Worm (Caenorhabditis elegans) whole organism, L3 larva: ENCODE data around the gene srv-8.

ENCODE experiments used
- R02D3.7 ChIP-seq: fragments of 150-350 bp; optimal IDR thresholded peaks from 2 replicates; lab custom pipeline; 2014; ENCODE audit warnings: missing biosample characterization, missing genetic modification characterization
- ZK546.5 ChIP-seq: sonication (generic microtip); optimal IDR thresholded peaks from 2 replicates; lab custom pipeline; 2017; ENCODE audit warnings: missing biosample characterization, missing genetic modification characterization
- ceh-16 ChIP-seq: sonication (generic microtip); optimal IDR thresholded peaks from 2 replicates; lab custom pipeline; 2017; ENCODE audit warnings: missing biosample characterization, missing genetic modification characterization
- ceh-28 ChIP-seq: fragments of 150-350 bp; optimal IDR thresholded peaks from 2 replicates; lab custom pipeline; 2014; ENCODE audit warnings: missing biosample characterization, missing genetic modification reagents, missing genetic modification characterization
- ceh-82 ChIP-seq: fragments of 150-350 bp; optimal IDR thresholded peaks from 2 replicates; lab custom pipeline; 2014; ENCODE audit warnings: missing biosample characterization, missing genetic modification characterization
- ceh-9 ChIP-seq: sonication (generic microtip); optimal IDR thresholded peaks from 2 replicates; lab custom pipeline; 2018; ENCODE audit warnings: missing biosample characterization, missing genetic modification characterization
- daf-12 ChIP-seq: fragments of 150-350 bp; optimal IDR thresholded peaks from 2 replicates; lab custom pipeline; 2014; ENCODE audit warnings: missing biosample characterization, missing genetic modification reagents, missing genetic modification characterization
- egl-5 ChIP-seq: fragments of 150-350 bp; optimal IDR thresholded peaks from 2 replicates; lab custom pipeline; 2017; ENCODE audit warnings: missing biosample characterization, missing genetic modification reagents, missing genetic modification characterization, inconsistent platforms
- elt-1 ChIP-seq: fragments of 150-350 bp; optimal IDR thresholded peaks from 2 replicates; lab custom pipeline; 2014; ENCODE audit warnings: missing biosample characterization, missing genetic modification characterization
- elt-2 ChIP-seq: sonication (generic microtip); optimal IDR thresholded peaks from 2 replicates; lab custom pipeline; 2016; ENCODE audit warnings: missing genetic modification reagents, mild to moderate bottlenecking, missing genetic modification characterization, missing compliant biosample characterization
- eor-1 ChIP-seq, 2 experiments: fragments of 150-350 bp; optimal IDR thresholded peaks; 2 replicates each; lab custom pipeline; 2014 to 2018; ENCODE audit warnings: missing biosample characterization in 2 of 2, missing genetic modification characterization in 2 of 2
- fkh-10 ChIP-seq: sonication (generic microtip); optimal IDR thresholded peaks from 2 replicates; lab custom pipeline; 2017; ENCODE audit warnings: missing biosample characterization, missing genetic modification reagents, missing genetic modification characterization
- fos-1 ChIP-seq: fragments of 150-350 bp; optimal IDR thresholded peaks from 2 replicates; lab custom pipeline; 2014; ENCODE audit warnings: missing biosample characterization, missing genetic modification characterization
- jun-1 ChIP-seq: fragments of 150-350 bp; optimal IDR thresholded peaks from 2 replicates; lab custom pipeline; 2014; ENCODE audit warnings: missing biosample characterization, missing genetic modification reagents, missing genetic modification characterization
- lin-15B ChIP-seq: fragments of 150-350 bp; optimal IDR thresholded peaks from 2 replicates; lab custom pipeline; 2014; ENCODE audit warnings: missing biosample characterization, missing genetic modification characterization
- lin-39 ChIP-seq: fragments of 150-350 bp; optimal IDR thresholded peaks from 2 replicates; lab custom pipeline; 2018; ENCODE audit warnings: missing biosample characterization, missing genetic modification reagents, missing genetic modification characterization
- lsy-12 ChIP-seq: sonication (generic microtip); optimal IDR thresholded peaks from 2 replicates; lab custom pipeline; 2016; ENCODE audit warnings: mild to moderate bottlenecking, missing genetic modification characterization, missing compliant biosample characterization
- mdl-1 ChIP-seq: fragments of 150-350 bp; optimal IDR thresholded peaks from 2 replicates; lab custom pipeline; 2014; ENCODE audit warnings: missing biosample characterization, missing genetic modification characterization
- nfya-1 ChIP-seq: sonication (generic microtip); optimal IDR thresholded peaks from 2 replicates; lab custom pipeline; 2017; ENCODE audit warnings: missing genetic modification characterization, mild to moderate bottlenecking, missing compliant biosample characterization, antibody characterized with exemption, moderate library complexity; ENCODE audit not compliant: insufficient read depth
- nhr-11 ChIP-seq: fragments of 150-350 bp; optimal IDR thresholded peaks from 2 replicates; lab custom pipeline; 2014; ENCODE audit warnings: missing biosample characterization, missing genetic modification characterization
- nhr-23 ChIP-seq: fragments of 150-350 bp; optimal IDR thresholded peaks from 2 replicates; lab custom pipeline; 2014; ENCODE audit warnings: missing biosample characterization, missing genetic modification reagents, missing genetic modification characterization
- nhr-237 ChIP-seq: fragments of 150-350 bp; optimal IDR thresholded peaks from 2 replicates; lab custom pipeline; 2014; ENCODE audit warnings: missing biosample characterization, missing genetic modification characterization
- nhr-28 ChIP-seq: fragments of 150-350 bp; optimal IDR thresholded peaks from 2 replicates; lab custom pipeline; 2014; ENCODE audit warnings: missing biosample characterization, missing genetic modification characterization
- nhr-43 ChIP-seq: sonication (generic microtip); optimal IDR thresholded peaks from 2 replicates; lab custom pipeline; 2016; ENCODE audit warnings: mild to moderate bottlenecking, missing genetic modification characterization, missing compliant biosample characterization; ENCODE audit not compliant: poor library complexity, severe bottlenecking
- nhr-67 ChIP-seq: fragments of 150-350 bp; optimal IDR thresholded peaks from 2 replicates; lab custom pipeline; 2014; ENCODE audit warnings: missing biosample characterization, missing genetic modification characterization
- nhr-77 ChIP-seq: fragments of 150-350 bp; optimal IDR thresholded peaks from 2 replicates; lab custom pipeline; 2014; ENCODE audit warnings: missing biosample characterization, missing genetic modification characterization
- pha-4 ChIP-seq: fragments of 150-350 bp; optimal IDR thresholded peaks from 2 replicates; lab custom pipeline; 2014; ENCODE audit warnings: missing biosample characterization, missing genetic modification reagents, missing genetic modification characterization
- pqm-1 ChIP-seq: fragments of 150-350 bp; optimal IDR thresholded peaks from 2 replicates; lab custom pipeline; 2017; ENCODE audit warnings: missing biosample characterization, missing genetic modification characterization, inconsistent platforms
- sea-2 ChIP-seq: fragments of 150-350 bp; sonication (generic microtip); optimal IDR thresholded peaks from 4 replicates; lab custom pipeline; 2014; ENCODE audit warnings: missing biosample characterization, missing genetic modification reagents, missing genetic modification characterization
- snpc-4 ChIP-seq: fragments of 150-350 bp; optimal IDR thresholded peaks from 2 replicates; lab custom pipeline; 2014; ENCODE audit warnings: missing biosample characterization, missing genetic modification characterization
- tbx-2 ChIP-seq: sonication (generic microtip); optimal IDR thresholded peaks from 2 replicates; lab custom pipeline; 2016; ENCODE audit warnings: mild to moderate bottlenecking, missing genetic modification characterization, missing compliant biosample characterization
- unc-39 ChIP-seq: sonication (generic microtip); optimal IDR thresholded peaks from 4 replicates; lab custom pipeline; 2017; ENCODE audit warnings: missing biosample characterization, missing genetic modification characterization
- unc-62 ChIP-seq: fragments of 150-350 bp; sonication (generic microtip); optimal IDR thresholded peaks from 4 replicates; lab custom pipeline; 2014; ENCODE audit warnings: missing biosample characterization, missing genetic modification reagents, missing genetic modification characterization
- ztf-4 ChIP-seq: fragments of 150-350 bp; optimal IDR thresholded peaks from 2 replicates; lab custom pipeline; 2014; ENCODE audit warnings: missing biosample characterization, missing genetic modification characterization

srv-8 gene

ce11 chrV:13441661-13442060 lies 21.1 kb upstream of the srv-8 start, which contains the start of gene col-162:
TSS of gene col-162 (plus strand) at chrV:13441961.
- TF ChIP-seq ztf-4 (tag; lab: Kevin White, UChicago) (no peak), unc-62 (GFP tag; lab: Kevin White, UChicago) (no peak), elt-1 (tag; lab: Kevin White, UChicago) (no peak), ceh-16 (no peak), nhr-28 (tag; lab: Kevin White, UChicago) (no peak), lsy-12 (no peak), nhr-237 (tag; lab: Kevin White, UChicago) (no peak), jun-1 (tag; lab: Kevin White, UChicago) (no peak), ceh-82 (no peak), unc-39 (tag; lab: Kevin White, UChicago) (no peak), tbx-2 (tag; lab: Kevin White, UChicago) (no peak), mdl-1 (tag; lab: Kevin White, UChicago) (no peak), nhr-11 (tag; lab: Kevin White, UChicago) (no peak), pha-4 (tag; lab: Kevin White, UChicago) (no peak), lin-39 (no peak), ZK546.5 (no peak), pqm-1 (tag; lab: Kevin White, UChicago) (no peak), nhr-67 (no peak)

- TF ChIP-seq ceh-9 (no peak), jun-1 (tag; lab: Kevin White, UChicago) (no peak), fos-1 (tag; lab: Kevin White, UChicago) (no peak), nhr-237 (tag; lab: Kevin White, UChicago) (no peak), egl-5 (tag; lab: Kevin White, UChicago) (no peak), ztf-4 (tag; lab: Kevin White, UChicago) (no peak), pha-4 (tag; lab: Kevin White, UChicago) (no peak), nhr-28 (tag; lab: Kevin White, UChicago) (no peak), nfya-1 (tag; lab: Kevin White, UChicago) (peak; percentile 91), ZK546.5 (no peak), elt-2 (no peak), lsy-12 (no peak), lin-15B (tag; lab: Kevin White, UChicago) (peak; percentile 38)
These were observed 17.0 kb upstream of the srv-8 start, which contains the start of gene mes-4 for ce11 chrV:13437473-13438074. TSS of gene mes-4 (minus strand) at chrV:13437545.

DNA sequence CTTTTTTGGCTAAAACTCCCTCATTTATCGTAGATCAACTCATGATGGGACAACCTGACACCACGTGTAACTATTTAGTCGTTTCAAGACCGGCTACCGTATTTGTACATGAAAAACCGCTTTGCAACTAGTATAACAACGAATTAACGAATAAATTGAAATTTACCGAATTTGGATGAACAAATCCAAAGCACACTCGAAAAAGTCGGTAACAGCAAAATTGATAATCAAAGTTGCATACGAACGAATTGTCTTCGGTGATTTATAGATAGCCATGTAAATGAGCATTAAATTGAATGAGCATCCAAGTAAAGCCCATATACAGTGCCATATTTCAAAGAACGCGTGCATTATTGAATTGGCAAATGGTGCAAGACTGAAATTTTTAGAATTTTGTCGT lies 11.8 kb upstream of the srv-8 start, which contains the start of gene srd-17:
srd-17 (minus strand) TSS at position 351 of the 400 bp plus-strand sequence.
- TF ChIP-seq nhr-11 (tag; lab: Kevin White, UChicago) = no peak

ce11 chrV:13428660-13429059 lies 8.1 kb upstream of the srv-8 start, which contains the start of gene srd-19:
TSS of gene srd-19 (minus strand) at chrV:13428760.
- TF ChIP-seq nhr-43 (tag; lab: Kevin White, UChicago) (no peak), nhr-28 (tag; lab: Kevin White, UChicago) (no peak), tbx-2 (tag; lab: Kevin White, UChicago) (no peak), fkh-10 (GFP tag; lab: Kevin White, UChicago) (no peak), mdl-1 (tag; lab: Kevin White, UChicago) (no peak), nhr-77 (tag; lab: Kevin White, UChicago) (no peak), elt-1 (tag; lab: Kevin White, UChicago) (no peak), nhr-11 (tag; lab: Kevin White, UChicago) (no peak), sea-2 (no peak), lin-39 (no peak), snpc-4 (tag; lab: Kevin White, UChicago) (no peak), daf-12 (tag; lab: Kevin White, UChicago) (no peak), R02D3.7 (tag; lab: Kevin White, UChicago) (no peak), jun-1 (tag; lab: Kevin White, UChicago) (no peak), nhr-23 (tag; lab: Kevin White, UChicago) (no peak), eor-1 (tag; optimal IDR thresholded peaks at IDR 0.05; lab: Kevin White, UChicago) (no peak), ceh-28 (tag; lab: Kevin White, UChicago) (no peak)
